Fruit fly (Drosophila melanogaster): ENCODE measurements around the gene KaiR1D.

Gene KaiR1D

DNA sequence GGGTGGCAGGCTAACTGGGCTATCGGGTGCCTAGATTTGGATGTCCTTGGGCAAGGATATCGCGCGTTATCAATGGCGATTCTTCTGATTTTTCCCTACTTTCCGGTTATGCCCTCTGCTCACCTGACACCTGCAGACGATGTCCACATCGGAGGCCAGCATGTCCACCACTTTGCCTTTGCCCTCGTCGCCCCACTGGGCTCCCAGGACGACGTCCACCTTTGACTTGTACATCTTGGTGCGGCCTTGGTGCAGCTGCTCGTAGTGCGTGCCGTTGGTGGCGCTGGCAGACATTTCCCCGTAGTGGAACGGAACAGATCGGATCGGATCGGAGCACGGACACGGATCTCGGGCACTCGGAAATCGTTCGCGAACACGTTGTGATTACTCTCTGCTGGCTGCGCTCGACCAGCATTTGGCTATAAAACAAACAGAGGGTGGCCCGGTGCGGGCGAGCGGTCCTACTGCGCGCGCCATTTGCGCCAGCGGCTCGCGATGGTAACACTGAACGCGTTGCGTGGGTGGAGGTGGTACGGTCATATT is 35.8 kb downstream of the KaiR1D start, which contains the start of gene Adss (continued):
- TF ChIP-seq CG2889 (GFP tag; IDR thresholded peaks at IDR 0.05) (0 out of 3 replicates have a peak, but pooled peaks have one; percentile 40), CG13775 (GFP tag; optimal IDR thresholded peaks at IDR 0.05) (peak; percentile 7), tup (GFP tag; optimal IDR thresholded peaks at IDR 0.05) (peak; percentile 5), kni (GFP tag; optimal IDR thresholded peaks at IDR 0.05) (peak; percentile 77), zfh2 (GFP tag; optimal IDR thresholded peaks at IDR 0.05) (no peak), CG11398 (GFP tag; optimal IDR thresholded peaks at IDR 0.05) (peak; percentile 47), Tbp (GFP tag; optimal IDR thresholded peaks at IDR 0.05) (peak; percentile 66), CG6175 (GFP tag; IDR thresholded peaks at IDR 0.05) (no peak), Deaf1 (tag; optimal IDR thresholded peaks at IDR 0.05) (peak; percentile 78), CG4360 (GFP tag; IDR thresholded peaks at IDR 0.05) (peak; percentile 25; the same call in 1 of the 2 replicates), br (optimal IDR thresholded peaks at IDR 0.05) (no peak), vvl (GFP tag; IDR thresholded peaks at IDR 0.05) (peak; percentile 41; the same call in 1 of the 2 replicates), sens (GFP tag) (peak; percentile 73), row (GFP tag; IDR thresholded peaks at IDR 0.05) (peak; percentile 53; the same call in 2 of the 3 replicates), CG14441 (GFP tag; IDR thresholded peaks at IDR 0.05) (no peak), Atf6 (GFP tag; IDR thresholded peaks at IDR 0.05) (peak; percentile 56; the same call in 1 of the 2 replicates), CG7745 (tag; optimal IDR thresholded peaks at IDR 0.05) (no peak), Abd-B (GFP tag; optimal IDR thresholded peaks at IDR 0.05) (peak; percentile 47), CG3281 (GFP tag; optimal IDR thresholded peaks at IDR 0.05) (peak; percentile 29), Oaz (GFP tag; IDR thresholded peaks at IDR 0.05) (no peak), sr (GFP tag; IDR thresholded peaks at IDR 0.05) (peak; percentile 98), CG14014 (GFP tag; IDR thresholded peaks at IDR 0.05) (no peak), cwo (GFP tag; optimal IDR thresholded peaks at IDR 0.05) (peak; percentile 28), Nf-YA (GFP tag; IDR thresholded peaks at IDR 0.05) (no peak), Jarid2 (GFP tag; optimal IDR thresholded peaks at IDR 0.05) (peak; percentile 82), Dfd (GFP tag; optimal IDR thresholded peaks at IDR 0.05) (no peak), pan (optimal IDR thresholded peaks at IDR 0.05) (no peak), pan (GFP tag; optimal IDR thresholded peaks at IDR 0.05 in 1 of 2, IDR thresholded peaks at IDR 0.05 in 1 of 2) (peak in 1 of 2 experiments; percentile 35), Doc3 (GFP tag; IDR thresholded peaks at IDR 0.05; ENCODE audit: partially characterized antibody) (no peak), CG10959 (GFP tag; IDR thresholded peaks at IDR 0.05) (no peak), gcm (GFP tag; optimal IDR thresholded peaks at IDR 0.05) (peak; percentile 57)

dm6 chr3R:20829416-20830131 is 36.5 kb downstream of the KaiR1D start:
- TF ChIP-seq sug (tag; optimal IDR thresholded peaks at IDR 0.05) (peak; percentile 77), Stat92E (GFP tag; optimal IDR thresholded peaks at IDR 0.05) (no peak), ase (GFP tag; IDR thresholded peaks at IDR 0.05) (no peak), CG10147 (GFP tag; optimal IDR thresholded peaks at IDR 0.05) (peak; percentile 32), stc (GFP tag; IDR thresholded peaks at IDR 0.05) (no peak), gsb (GFP tag; IDR thresholded peaks at IDR 0.05) (no peak), CG7745 (tag; optimal IDR thresholded peaks at IDR 0.05) (no peak), CG10321 (GFP tag; IDR thresholded peaks at IDR 0.05) (peak; percentile 39; the same call in 1 of the 2 replicates), lmd (GFP tag; IDR thresholded peaks at IDR 0.05) (peak; percentile 9; the same call in 1 of the 2 replicates), CG4707 (GFP tag; optimal IDR thresholded peaks at IDR 0.05) (no peak), slbo (GFP tag; IDR thresholded peaks at IDR 0.05) (peak; percentile 46), D (optimal IDR thresholded peaks at IDR 0.05) (no peak), D (GFP tag; optimal IDR thresholded peaks at IDR 0.05) (peak; percentile 9), tin (GFP tag; optimal IDR thresholded peaks at IDR 0.05) (no peak), p53 (GFP tag; optimal IDR thresholded peaks at IDR 0.05) (no peak), Hr3 (GFP tag; optimal IDR thresholded peaks at IDR 0.05) (peak; percentile 38), sim (GFP tag; IDR thresholded peaks at IDR 0.05) (no peak), da (GFP tag; optimal IDR thresholded peaks at IDR 0.05) (peak; percentile 48), CG15514 (GFP tag; optimal IDR thresholded peaks at IDR 0.05) (peak; percentile 52), CG2116 (GFP tag; optimal IDR thresholded peaks at IDR 0.05) (no peak), zen (tag; optimal IDR thresholded peaks at IDR 0.05) (no peak)

All from whole organism, embryonic.